Worm (Caenorhabditis elegans) whole organism, young adult: ENCODE results near the gene ifet-1.
A peak's percentile ranks its signal among the peaks of the same experiment; 100 is the strongest.

Source experiments
- B0019.2 ChIP-seq: fragments of 200-800 bp; sonication (Bioruptor generic); conservative IDR thresholded peaks from 2 replicates; pipeline ENCODE4 v1.3.6; 2022; ENCODE audit warnings: missing genetic modification reagents, missing genetic modification characterization, missing compliant biosample characterization
- B0261.1 ChIP-seq: sonication (generic microtip); optimal IDR thresholded peaks from 2 replicates; lab custom pipeline; 2016; ENCODE audit warnings: mild to moderate bottlenecking, missing genetic modification characterization, moderate library complexity, missing compliant biosample characterization
- F22D6.2 ChIP-seq: sonication (generic microtip); optimal IDR thresholded peaks from 2 replicates; lab custom pipeline; 2016; ENCODE audit warnings: mild to moderate bottlenecking, missing genetic modification characterization, missing compliant biosample characterization
- F49E8.2 ChIP-seq: sonication (generic microtip); optimal IDR thresholded peaks from 3 replicates; lab custom pipeline; 2017; ENCODE audit warnings: missing genetic modification characterization, mild to moderate bottlenecking, missing compliant biosample characterization, antibody characterized with exemption, moderate library complexity; ENCODE audit not compliant: insufficient read depth
- F57A8.1 ChIP-seq: fragments of 200-800 bp; sonication (Bioruptor generic); optimal IDR thresholded peaks from 2 replicates; lab custom pipeline; 2018; ENCODE audit warnings: mild to moderate bottlenecking, missing genetic modification characterization, moderate library complexity, missing compliant biosample characterization
- K11D2.4 ChIP-seq: fragments of 200-800 bp; sonication (Bioruptor generic); IDR thresholded peaks from 2 replicates; pipeline ENCODE4 v1.3.6; 2022; ENCODE audit warnings: missing genetic modification reagents, missing genetic modification characterization, missing compliant biosample characterization
- T07F8.4 ChIP-seq: sonication (generic microtip); optimal IDR thresholded peaks from 2 replicates; lab custom pipeline; 2016; ENCODE audit warnings: mild to moderate bottlenecking, missing genetic modification characterization, moderate library complexity, missing compliant biosample characterization
- Y53F4B.3 ChIP-seq: fragments of 200-800 bp; sonication (Bioruptor generic); IDR thresholded peaks from 2 replicates; pipeline ENCODE4 v1.3.6; 2022; ENCODE audit warnings: missing genetic modification reagents, missing genetic modification characterization, missing compliant biosample characterization
- Y56A3A.18 ChIP-seq: fragments of 200-800 bp; sonication (Bioruptor generic); IDR thresholded peaks from 2 replicates; pipeline ENCODE4 v1.3.6; 2022; ENCODE audit warnings: missing genetic modification reagents, missing genetic modification characterization, missing compliant biosample characterization
- atf-7 ChIP-seq: sonication (generic microtip); optimal IDR thresholded peaks from 2 replicates; lab custom pipeline; 2017; ENCODE audit warnings: mild to moderate bottlenecking, missing genetic modification characterization, missing compliant biosample characterization
- athp-1 ChIP-seq: sonication (generic microtip); optimal IDR thresholded peaks from 2 replicates; lab custom pipeline; 2017; ENCODE audit warnings: mild to moderate bottlenecking, missing genetic modification characterization, missing compliant biosample characterization
- ccch-3 ChIP-seq: fragments of 200-800 bp; sonication (Bioruptor generic); optimal IDR thresholded peaks from 2 replicates; lab custom pipeline; 2018; ENCODE audit warnings: mild to moderate bottlenecking, missing genetic modification characterization, missing compliant biosample characterization
- ceh-27 ChIP-seq: fragments of 200-800 bp; sonication (Bioruptor generic); optimal IDR thresholded peaks from 2 replicates; lab custom pipeline; 2018; ENCODE audit warnings: mild to moderate bottlenecking, missing genetic modification characterization, moderate library complexity, missing compliant biosample characterization
- ceh-40 ChIP-seq: fragments of 200-800 bp; sonication (Bioruptor generic); IDR thresholded peaks from 2 replicates; pipeline ENCODE4 v1.3.6; 2022; ENCODE audit warnings: missing genetic modification characterization, missing compliant biosample characterization
- ceh-58 ChIP-seq: fragments of 200-800 bp; sonication (Bioruptor generic); IDR thresholded peaks from 2 replicates; pipeline ENCODE4 v1.3.6; 2022; ENCODE audit warnings: missing genetic modification characterization, missing compliant biosample characterization
- ceh-79 ChIP-seq: sonication (generic microtip); optimal IDR thresholded peaks from 2 replicates; lab custom pipeline; 2017; ENCODE audit warnings: mild to moderate bottlenecking, missing genetic modification characterization, missing compliant biosample characterization
- chd-7 ChIP-seq: sonication (generic microtip); optimal IDR thresholded peaks from 2 replicates; lab custom pipeline; 2016; ENCODE audit warnings: mild to moderate bottlenecking, missing genetic modification characterization, moderate library complexity, missing compliant biosample characterization
- dox-1 ChIP-seq: fragments of 200-800 bp; sonication (Bioruptor generic); IDR thresholded peaks from 2 replicates; pipeline ENCODE4 v1.3.6; 2022; ENCODE audit warnings: missing genetic modification reagents, missing genetic modification characterization, missing compliant biosample characterization
- egl-18 ChIP-seq: fragments of 200-800 bp; sonication (Bioruptor generic); IDR thresholded peaks from 2 replicates; pipeline ENCODE4 v1.3.6; 2022; ENCODE audit warnings: missing genetic modification reagents, missing genetic modification characterization, missing compliant biosample characterization
- ets-4 ChIP-seq: fragments of 200-800 bp; sonication (Bioruptor generic); optimal IDR thresholded peaks from 2 replicates; lab custom pipeline; 2018; ENCODE audit warnings: mild to moderate bottlenecking, missing genetic modification characterization, missing compliant biosample characterization
- him-1 ChIP-seq: sonication (generic microtip); optimal IDR thresholded peaks from 2 replicates; lab custom pipeline; 2016; ENCODE audit warnings: missing genotype, missing genetic modification reagents, missing genetic modification characterization, missing compliant biosample characterization
- hlh-26 ChIP-seq: fragments of 200-800 bp; sonication (Bioruptor generic); conservative IDR thresholded peaks from 2 replicates; pipeline ENCODE4 v1.3.6; 2022; ENCODE audit warnings: missing genetic modification reagents, missing genetic modification characterization, missing compliant biosample characterization
- hsf-1 ChIP-seq: fragments of 200-800 bp; sonication (Bioruptor generic); IDR thresholded peaks from 2 replicates; pipeline ENCODE4 v1.3.6; 2022; ENCODE audit warnings: missing genetic modification reagents, missing genetic modification characterization, missing compliant biosample characterization
- let-526 ChIP-seq: fragments of 200-800 bp; sonication (Bioruptor generic); IDR thresholded peaks from 2 replicates; pipeline ENCODE4 v1.3.6; 2022; ENCODE audit warnings: missing genetic modification reagents, missing genetic modification characterization, missing compliant biosample characterization
- let-607 ChIP-seq, 2 experiments: fragments of 200-800 bp in 1 of 2; sonication (Bioruptor generic) in 1 of 2; sonication (generic microtip) in 1 of 2; optimal IDR thresholded peaks; 2 replicates each; lab custom pipeline; 2016 to 2018; ENCODE audit warnings: mild to moderate bottlenecking in 2 of 2, missing compliant biosample characterization in 2 of 2, missing genetic modification characterization in 2 of 2, moderate library complexity in 2 of 2, missing genotype in 1 of 2
- lin-26 ChIP-seq: fragments of 200-800 bp; sonication (Bioruptor generic); IDR thresholded peaks from 2 replicates; pipeline ENCODE4 v1.3.6; 2022; ENCODE audit warnings: missing genetic modification reagents, missing genetic modification characterization, missing compliant biosample characterization
- madf-8 ChIP-seq: fragments of 200-800 bp; sonication (Bioruptor generic); conservative IDR thresholded peaks from 2 replicates; pipeline ENCODE4 v1.3.6; 2022; ENCODE audit warnings: missing genetic modification reagents, missing genetic modification characterization, missing compliant biosample characterization
- mcd-1 ChIP-seq: fragments of 200-800 bp; sonication (Bioruptor generic); IDR thresholded peaks from 2 replicates; pipeline ENCODE4 v1.3.6; 2022; ENCODE audit warnings: missing genetic modification reagents, missing genetic modification characterization, missing compliant biosample characterization
- mel-28 ChIP-seq: sonication (generic microtip); optimal IDR thresholded peaks from 2 replicates; lab custom pipeline; 2016; ENCODE audit warnings: borderline replicate concordance, mild to moderate bottlenecking, missing genetic modification characterization, missing compliant biosample characterization
- nfyb-1 ChIP-seq: fragments of 200-800 bp; sonication (Bioruptor generic); IDR thresholded peaks from 2 replicates; pipeline ENCODE4 v1.3.6; 2022; ENCODE audit warnings: missing genetic modification reagents, missing genetic modification characterization, missing compliant biosample characterization
- nhr-90 ChIP-seq: sonication (generic microtip); optimal IDR thresholded peaks from 2 replicates; lab custom pipeline; 2016; ENCODE audit warnings: missing genotype, mild to moderate bottlenecking, missing genetic modification characterization, missing compliant biosample characterization
- pbrm-1 ChIP-seq: fragments of 200-800 bp; sonication (Bioruptor generic); IDR thresholded peaks from 2 replicates; pipeline ENCODE4 v1.3.6; 2022; ENCODE audit warnings: missing genetic modification reagents, missing genetic modification characterization, missing compliant biosample characterization
- rpc-1 ChIP-seq, 2 experiments: fragments of 150-350 bp in 1 of 2; sonication (generic microtip) in 1 of 2; optimal IDR thresholded peaks; 2 replicates each; lab custom pipeline; 2014 to 2018; ENCODE audit warnings: missing biosample characterization in 1 of 2, missing genetic modification characterization in 1 of 2, missing genetic modification reagents in 1 of 2, missing genotype in 1 of 2
- sea-2 ChIP-seq: fragments of 200-800 bp; sonication (Bioruptor generic); IDR thresholded peaks from 2 replicates; pipeline ENCODE4 v1.3.6; 2022; ENCODE audit warnings: missing genetic modification characterization, missing compliant biosample characterization
- snpc-1.1 ChIP-seq: sonication (generic microtip); optimal IDR thresholded peaks from 2 replicates; lab custom pipeline; 2017; ENCODE audit warnings: missing genetic modification characterization, mild to moderate bottlenecking, missing compliant biosample characterization, antibody characterized with exemption, moderate library complexity, missing genotype, missing genetic modification reagents; ENCODE audit not compliant: insufficient read depth
- snpc-1.3 ChIP-seq: sonication (generic microtip); optimal IDR thresholded peaks from 2 replicates; lab custom pipeline; 2017; ENCODE audit warnings: missing genetic modification characterization, mild to moderate bottlenecking, missing compliant biosample characterization, antibody characterized with exemption, moderate library complexity, missing genotype, missing genetic modification reagents; ENCODE audit not compliant: insufficient read depth
- snpc-4 ChIP-seq, 5 experiments: fragments of 150-350 bp in 1 of 5; sonication (generic microtip) in 4 of 5; optimal IDR thresholded peaks; 2 replicates each; lab custom pipeline; 2014 to 2018; ENCODE audit warnings: missing genetic modification characterization in 5 of 5, missing biosample characterization in 3 of 5, antibody characterized with exemption in 2 of 5, mild to moderate bottlenecking in 2 of 5, missing compliant biosample characterization in 2 of 5, missing genotype in 2 of 5, moderate library complexity in 2 of 5, missing genetic modification reagents in 1 of 5
- sptf-2 ChIP-seq: fragments of 200-800 bp; sonication (Bioruptor generic); optimal IDR thresholded peaks from 2 replicates; lab custom pipeline; 2018; ENCODE audit warnings: mild to moderate bottlenecking, missing genetic modification characterization, missing compliant biosample characterization
- tbx-9 ChIP-seq: sonication (generic microtip); optimal IDR thresholded peaks from 2 replicates; lab custom pipeline; 2016; ENCODE audit warnings: borderline replicate concordance, missing genetic modification characterization, inconsistent platforms, missing compliant biosample characterization
- tlf-1 ChIP-seq: fragments of 200-800 bp; sonication (Bioruptor generic); optimal IDR thresholded peaks from 2 replicates; lab custom pipeline; 2018; ENCODE audit warnings: mild to moderate bottlenecking, missing genetic modification characterization, missing compliant biosample characterization
- unc-130 ChIP-seq: sonication (generic microtip); optimal IDR thresholded peaks from 2 replicates; lab custom pipeline; 2016; ENCODE audit warnings: missing genetic modification reagents, missing genetic modification characterization, missing compliant biosample characterization
- unc-62 ChIP-seq: fragments of 150-350 bp; optimal IDR thresholded peaks from 2 replicates; lab custom pipeline; 2014; ENCODE audit warnings: missing biosample characterization, missing genetic modification reagents, missing genetic modification characterization
- xnd-1 ChIP-seq: sonication (generic microtip); optimal IDR thresholded peaks from 2 replicates; lab custom pipeline; 2016; ENCODE audit warnings: missing genotype, missing genetic modification reagents, missing genetic modification characterization, missing compliant biosample characterization
- ztf-26 ChIP-seq: sonication (generic microtip); optimal IDR thresholded peaks from 2 replicates; lab custom pipeline; 2017; ENCODE audit warnings: missing genetic modification characterization, missing compliant biosample characterization
- ztf-6 ChIP-seq: fragments of 200-800 bp; sonication (Bioruptor generic); IDR thresholded peaks from 2 replicates; pipeline ENCODE4 v1.3.6; 2022; ENCODE audit warnings: missing genetic modification reagents, missing genetic modification characterization, missing compliant biosample characterization

The ifet-1 gene

ce11 chrIII:4475428-4475968, 548 bp upstream of the ifet-1 start, which contains the start of gene rps-1 (continued):
- TF ChIP-seq ztf-6 (GFP tag; lab: Robert Waterston, UW) (peak; percentile 92), madf-8 (GFP tag; lab: Robert Waterston, UW) (peak; percentile 79), xnd-1 (tag; lab: Kevin White, UChicago) (peak; percentile 76), ceh-58 (GFP tag; lab: Robert Waterston, UW) (no peak), ceh-79 (tag; lab: Kevin White, UChicago) (peak; percentile 80), F57A8.1 (GFP tag; lab: Kevin White, UChicago) (no peak), tbx-9 (tag; lab: Kevin White, UChicago) (no peak), snpc-4 (GFP tag; optimal IDR thresholded peaks at IDR 0.05; lab: Kevin White, UChicago) (peak; percentile 86), snpc-4 (tag; optimal IDR thresholded peaks at IDR 0.05; lab: Kevin White, UChicago) (peak; percentile 79 to 92 (median 90)), snpc-1.1 (tag; lab: Kevin White, UChicago) (peak; percentile 80), dox-1 (GFP tag; lab: Robert Waterston, UW) (peak; percentile 99), F49E8.2 (tag; lab: Kevin White, UChicago) (peak; percentile 94), Y53F4B.3 (GFP tag; lab: Robert Waterston, UW) (peak; percentile 61; the same call in 1 of the 2 replicates), nhr-90 (tag; lab: Kevin White, UChicago) (peak; percentile 82), let-526 (GFP tag; lab: Robert Waterston, UW) (peak; percentile 95), egl-18 (peak; percentile 90), pbrm-1 (GFP tag; lab: Robert Waterston, UW) (peak; percentile 99), B0019.2 (GFP tag; lab: Robert Waterston, UW) (peak; percentile 77), K11D2.4 (peak; percentile 98), rpc-1 (optimal IDR thresholded peaks at IDR 0.05; lab: Kevin White, UChicago) (peak; percentile 38), rpc-1 (tag; optimal IDR thresholded peaks at IDR 0.05; lab: Kevin White, UChicago) (peak; percentile 6), ceh-40 (GFP tag; lab: Robert Waterston, UW) (peak; percentile 43; the same call in 1 of the 2 replicates), B0261.1 (peak; percentile 51), atf-7 (tag; lab: Kevin White, UChicago) (peak; percentile 96), ccch-3 (GFP tag; lab: Kevin White, UChicago) (peak; percentile 11), hsf-1 (peak; percentile 88), unc-130 (peak; percentile 85), tlf-1 (peak; percentile 98), ceh-27 (GFP tag; lab: Kevin White, UChicago) (peak; percentile 99), mel-28 (tag; lab: Kevin White, UChicago) (no peak), hlh-26 (no peak), lin-26 (GFP tag; lab: Robert Waterston, UW) (peak; percentile 85; the same call in 1 of the 2 replicates), sptf-2 (GFP tag; lab: Kevin White, UChicago) (no peak), T07F8.4 (tag; lab: Kevin White, UChicago) (peak; percentile 32), snpc-1.3 (tag; lab: Kevin White, UChicago) (peak; percentile 95), ets-4 (GFP tag; lab: Kevin White, UChicago) (peak; percentile 49), ztf-26 (peak; percentile 98), nfyb-1 (GFP tag; lab: Robert Waterston, UW) (peak; percentile 99), Y56A3A.18 (GFP tag; lab: Robert Waterston, UW) (peak; percentile 97), athp-1 (tag; lab: Kevin White, UChicago) (peak; percentile 90), let-607 (tag; optimal IDR thresholded peaks at IDR 0.05; lab: Kevin White, UChicago) (peak; percentile 90 to 95), chd-7 (peak; percentile 96), F22D6.2 (tag; lab: Kevin White, UChicago) (peak; percentile 91), mcd-1 (GFP tag; lab: Robert Waterston, UW) (peak; percentile 95), him-1 (tag; lab: Kevin White, UChicago) (peak; percentile 70), unc-62 (peak; percentile 76), sea-2 (GFP tag; lab: Robert Waterston, UW) (peak; percentile 78; the same call in 1 of the 2 replicates)
